Worm (Caenorhabditis elegans): ENCODE data around the gene C26D10.7.

Gene C26D10.7

ce11 chrII:8382880-8383279 lies 49.1 kb downstream of the C26D10.7 start (continued):
- TF ChIP-seq nhr-6 (tag; optimal IDR thresholded peaks at IDR 0.05) = no peak
- no peak for TF ChIP-seq alr-1 (tag; optimal IDR thresholded peaks at IDR 0.05)
- peak; percentile 85 for TF ChIP-seq fos-1 (tag; optimal IDR thresholded peaks at IDR 0.05)
- no peak for TF ChIP-seq nhr-129 (tag; optimal IDR thresholded peaks at IDR 0.05)
- no peak for TF ChIP-seq ztf-4 (tag; optimal IDR thresholded peaks at IDR 0.05)
- TF ChIP-seq nhr-23 (tag; optimal IDR thresholded peaks at IDR 0.05) = no peak
- TF ChIP-seq Y55F3AM.14 (GFP tag; optimal IDR thresholded peaks at IDR 0.05) = no peak
- TF ChIP-seq F13H6.1 (tag; optimal IDR thresholded peaks at IDR 0.05) = peak; percentile 70
- no peak for TF ChIP-seq ceh-82 (tag; optimal IDR thresholded peaks at IDR 0.05)
- no peak for TF ChIP-seq nhr-10 (tag; optimal IDR thresholded peaks at IDR 0.05)
- no peak for TF ChIP-seq snpc-4 (tag; optimal IDR thresholded peaks at IDR 0.05)
- no peak for TF ChIP-seq elt-3 (tag; optimal IDR thresholded peaks at IDR 0.05)
- no peak for TF ChIP-seq lin-13 (GFP tag; optimal IDR thresholded peaks at IDR 0.05)
- TF ChIP-seq ZK546.5 (tag; optimal IDR thresholded peaks at IDR 0.05) = no peak
- no peak for TF ChIP-seq unc-39 (tag; optimal IDR thresholded peaks at IDR 0.05)
- peak; percentile 94 for TF ChIP-seq sma-9 (GFP tag; optimal IDR thresholded peaks at IDR 0.05)
- no peak for TF ChIP-seq sma-9 (tag; optimal IDR thresholded peaks at IDR 0.05)

DNA sequence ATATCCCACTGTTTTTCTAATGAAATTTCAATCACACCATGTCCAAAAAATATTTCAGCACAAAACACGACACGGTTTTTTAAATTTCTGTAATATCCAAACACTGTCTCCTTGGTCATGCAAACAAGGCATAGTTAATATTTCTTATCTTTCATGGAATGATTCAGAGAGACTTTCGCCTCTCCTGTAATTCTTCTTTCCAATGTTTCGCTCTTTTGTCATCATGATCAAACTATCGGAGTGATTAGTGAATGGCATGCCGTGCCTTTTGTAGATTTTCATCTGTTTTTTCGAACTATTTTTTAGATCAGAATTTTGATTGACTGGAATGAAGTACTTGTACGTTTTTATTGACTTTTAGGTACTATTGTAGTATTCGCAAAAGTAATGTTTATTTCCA lies 50.6 kb downstream of the C26D10.7 start:
- TF ChIP-seq fos-1 (tag; optimal IDR thresholded peaks at IDR 0.05) (peak; percentile 93), skn-1 (tag; optimal IDR thresholded peaks at IDR 0.05) (peak; percentile 76), dmd-4 (tag; optimal IDR thresholded peaks at IDR 0.05) (no peak), sma-9 (GFP tag; optimal IDR thresholded peaks at IDR 0.05) (peak; percentile 72), sma-9 (tag; optimal IDR thresholded peaks at IDR 0.05) (no peak)

ce11 chrII:8385561-8385960 lies 51.8 kb downstream of the C26D10.7 start:
- TF ChIP-seq nhr-12 (tag; optimal IDR thresholded peaks at IDR 0.05) = no peak
- TF ChIP-seq ZK546.5 (tag; optimal IDR thresholded peaks at IDR 0.05) = no peak
- no peak for TF ChIP-seq ceh-82 (tag; optimal IDR thresholded peaks at IDR 0.05)
- no peak for TF ChIP-seq ztf-1 (GFP tag; conservative IDR thresholded peaks at IDR 0.05)
- TF ChIP-seq lin-39 (tag; optimal IDR thresholded peaks at IDR 0.05) = no peak
- no peak for TF ChIP-seq nhr-237 (tag; optimal IDR thresholded peaks at IDR 0.05)
- no peak for TF ChIP-seq Y55F3AM.14 (GFP tag; optimal IDR thresholded peaks at IDR 0.05)
- TF ChIP-seq alr-1 (tag; optimal IDR thresholded peaks at IDR 0.05) = no peak
- no peak for TF ChIP-seq lsy-2 (tag; optimal IDR thresholded peaks at IDR 0.05)
- no peak for TF ChIP-seq sma-9 (GFP tag; optimal IDR thresholded peaks at IDR 0.05)
- TF ChIP-seq sma-9 (tag; optimal IDR thresholded peaks at IDR 0.05) = no peak
- TF ChIP-seq fos-1 (tag; optimal IDR thresholded peaks at IDR 0.05) = no peak
- no peak for TF ChIP-seq egl-27 (tag; optimal IDR thresholded peaks at IDR 0.05)
- no peak for TF ChIP-seq snpc-4 (tag; optimal IDR thresholded peaks at IDR 0.05)
- TF ChIP-seq lin-13 (GFP tag; optimal IDR thresholded peaks at IDR 0.05) = no peak
- TF ChIP-seq C34F6.9 (tag; optimal IDR thresholded peaks at IDR 0.05) = no peak
- no peak for TF ChIP-seq lin-11 (tag; optimal IDR thresholded peaks at IDR 0.05)
- TF ChIP-seq dmd-4 (tag; optimal IDR thresholded peaks at IDR 0.05) = no peak
- TF ChIP-seq unc-62 (GFP tag; optimal IDR thresholded peaks at IDR 0.05) = no peak
- no peak for TF ChIP-seq sma-3 (GFP tag; optimal IDR thresholded peaks at IDR 0.05)
- TF ChIP-seq gmeb-1 (tag; optimal IDR thresholded peaks at IDR 0.05) = no peak

Data from whole organism, L2 larva.